Worm (Caenorhabditis elegans): ENCODE results near the gene cam-1.

ce11 chrII:9305575-9305974 is 4.5 kb downstream of the cam-1 start:
- no peak for TF ChIP-seq somi-1 (GFP tag; optimal IDR thresholded peaks at IDR 0.05)
- TF ChIP-seq Y79H2A.3 (GFP tag; conservative IDR thresholded peaks at IDR 0.05): no peak
- TF ChIP-seq snpc-1.1 (tag; optimal IDR thresholded peaks at IDR 0.05; ENCODE audit: insufficient read depth): no peak
- no peak for TF ChIP-seq nhr-27 (tag; optimal IDR thresholded peaks at IDR 0.05)
- no peak for TF ChIP-seq F33H1.4 (GFP tag; IDR thresholded peaks at IDR 0.05)
- TF ChIP-seq gei-17 (GFP tag; optimal IDR thresholded peaks at IDR 0.05): no peak
- no peak for TF ChIP-seq snpc-4 (GFP tag; optimal IDR thresholded peaks at IDR 0.05)
- no peak for TF ChIP-seq snpc-4 (tag; optimal IDR thresholded peaks at IDR 0.05)
- TF ChIP-seq unc-130 (GFP tag; optimal IDR thresholded peaks at IDR 0.05): no peak
- TF ChIP-seq bed-2 (GFP tag; IDR thresholded peaks at IDR 0.05): no peak
- TF ChIP-seq madf-3 (GFP tag; IDR thresholded peaks at IDR 0.05): no peak
- no peak for TF ChIP-seq ama-1 (optimal IDR thresholded peaks at IDR 0.05)
- no peak for TF ChIP-seq ama-1 (GFP tag; optimal IDR thresholded peaks at IDR 0.05)

Measured in whole organism, young adult.